Worm (Caenorhabditis elegans): ENCODE data around the gene R12C12.9.

The R12C12.9 gene

DNA sequence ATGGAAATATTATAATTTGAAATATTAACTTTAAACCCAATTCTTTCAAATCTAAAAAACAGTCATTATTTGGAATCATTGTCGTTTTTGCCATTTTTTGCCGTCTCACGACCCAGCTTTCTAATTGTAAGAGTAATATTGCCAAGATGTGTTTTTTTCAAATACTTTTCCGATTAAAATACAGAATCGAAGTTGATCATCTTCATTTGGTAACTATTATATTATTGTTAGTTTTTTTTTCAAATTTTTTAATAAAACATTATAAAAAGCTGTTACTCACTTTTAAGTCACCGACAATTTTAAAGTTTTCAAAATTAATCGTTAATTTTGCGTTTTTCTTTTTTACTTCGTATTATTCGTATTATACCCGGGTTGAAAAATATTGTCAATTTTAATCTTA is 27.5 kb downstream of the R12C12.9 start, which contains the start of gene ins-5:
Gene ins-5, plus strand, starts transcription at position 301 of the 400 bp plus-strand sequence.
- TF ChIP-seq ceh-43 (GFP tag; optimal IDR thresholded peaks at IDR 0.05) (no peak), unc-120 (tag; optimal IDR thresholded peaks at IDR 0.05; ENCODE audit: poor library complexity, severe bottlenecking) (no peak)

ce11 chrII:5996066-5996465 is 28.7 kb downstream of the R12C12.9 start, which contains the start of gene ins-4:
Gene ins-4 (plus strand): TSS chrII:5996366.
- TF ChIP-seq nhr-12 (tag; optimal IDR thresholded peaks at IDR 0.05) (no peak), ces-1 (GFP tag; optimal IDR thresholded peaks at IDR 0.05) (no peak), mep-1 (tag; optimal IDR thresholded peaks at IDR 0.05) (no peak), nhr-2 (tag; optimal IDR thresholded peaks at IDR 0.05) (no peak), cnd-1 (tag; optimal IDR thresholded peaks at IDR 0.05) (no peak), nhr-28 (tag; optimal IDR thresholded peaks at IDR 0.05) (no peak), M03D4.4 (tag; optimal IDR thresholded peaks at IDR 0.05) (no peak), lsy-2 (tag; optimal IDR thresholded peaks at IDR 0.05) (no peak), unc-62 (GFP tag; optimal IDR thresholded peaks at IDR 0.05) (no peak)

DNA sequence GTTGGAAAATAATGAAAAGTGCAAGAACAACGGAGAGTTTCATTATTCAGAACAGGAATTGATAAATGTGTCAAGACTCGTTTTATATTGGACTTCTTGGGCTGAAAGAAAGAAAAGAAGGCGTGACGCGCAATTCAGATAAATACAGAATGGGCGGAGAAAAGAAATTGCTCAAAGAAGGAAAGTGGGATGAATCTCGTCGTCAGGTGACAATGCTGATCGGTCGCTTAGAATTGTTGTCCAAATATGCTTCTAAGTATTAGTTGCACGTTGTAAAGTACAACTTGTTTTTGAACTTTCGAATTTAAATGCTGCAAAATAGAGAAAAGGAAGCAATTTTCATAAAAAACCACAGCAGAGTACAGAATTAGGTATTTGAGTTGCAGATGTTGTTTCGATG is 34.1 kb downstream of the R12C12.9 start, which contains the start of gene ins-3:
Gene ins-3, minus strand, starts transcription at position 101 of the 400 bp plus-strand sequence.
- TF ChIP-seq lin-32 (GFP tag; optimal IDR thresholded peaks at IDR 0.05) (no peak), mab-5 (tag; optimal IDR thresholded peaks at IDR 0.05) (no peak), unc-62 (GFP tag; optimal IDR thresholded peaks at IDR 0.05) (no peak), flh-1 (GFP tag; optimal IDR thresholded peaks at IDR 0.05) (no peak), nhr-237 (tag; optimal IDR thresholded peaks at IDR 0.05) (no peak), hlh-1 (tag; optimal IDR thresholded peaks at IDR 0.05) (no peak), tbx-8 (GFP tag; optimal IDR thresholded peaks at IDR 0.05) (no peak), blmp-1 (tag; optimal IDR thresholded peaks at IDR 0.05) (no peak), drap-1 (GFP tag; optimal IDR thresholded peaks at IDR 0.05) (no peak)

ce11 chrII:5988224-5988623 is 36.6 kb downstream of the R12C12.9 start, which contains the start of gene ins-2:
Gene ins-2 (plus strand): TSS chrII:5988524.
- TF ChIP-seq zip-8 (tag; optimal IDR thresholded peaks at IDR 0.05): peak; percentile 51
- no peak for TF ChIP-seq nhr-12 (tag; optimal IDR thresholded peaks at IDR 0.05)
- TF ChIP-seq lin-32 (GFP tag; optimal IDR thresholded peaks at IDR 0.05): peak; percentile 46

- no peak for TF ChIP-seq zip-8 (tag; optimal IDR thresholded peaks at IDR 0.05)
- TF ChIP-seq unc-39 (tag; optimal IDR thresholded peaks at IDR 0.05): no peak
- TF ChIP-seq bed-3 (GFP tag; optimal IDR thresholded peaks at IDR 0.05): no peak
- no peak for TF ChIP-seq hlh-1 (tag; optimal IDR thresholded peaks at IDR 0.05)
- no peak for TF ChIP-seq nhr-28 (tag; optimal IDR thresholded peaks at IDR 0.05)
- no peak for TF ChIP-seq snpc-4 (tag; optimal IDR thresholded peaks at IDR 0.05)
- no peak for TF ChIP-seq cnd-1 (tag; optimal IDR thresholded peaks at IDR 0.05)
- no peak for TF ChIP-seq blmp-1 (tag; optimal IDR thresholded peaks at IDR 0.05)
- TF ChIP-seq mab-5 (tag; optimal IDR thresholded peaks at IDR 0.05): no peak
- no peak for TF ChIP-seq nhr-2 (tag; optimal IDR thresholded peaks at IDR 0.05)
- no peak for TF ChIP-seq sem-2 (GFP tag; optimal IDR thresholded peaks at IDR 0.05)
- TF ChIP-seq lsy-2 (tag; optimal IDR thresholded peaks at IDR 0.05): no peak
- TF ChIP-seq nhr-237 (tag; optimal IDR thresholded peaks at IDR 0.05): no peak
Measured at ce11 chrII:5974878-5975277, 49.9 kb downstream of the R12C12.9 start, which contains the start of gene B0034.5. Gene B0034.5 (minus strand): TSS chrII:5974978.

Data from whole organism, mixed stage, embryonic.